Fruit fly (Drosophila melanogaster) whole organism, embryonic: ENCODE results near the gene CG15550.

ENCODE experiments used
- CG11723 ChIP-seq: fragments of 200-800 bp; sonication (Bioruptor generic); optimal IDR thresholded peaks from 2 replicates; lab custom pipeline; 2017; ENCODE audit warnings: missing biosample characterization, mild to moderate bottlenecking, missing genetic modification characterization
- CG31441 ChIP-seq: fragments of 200-800 bp; sonication (Bioruptor generic); IDR thresholded peaks from 2 replicates; pipeline ENCODE4 v1.3.6; 2022; ENCODE audit warnings: missing biosample characterization, missing genetic modification characterization
- CG4617 ChIP-seq: fragments of 200-800 bp; sonication (Bioruptor generic); optimal IDR thresholded peaks from 3 replicates; lab custom pipeline; 2016; ENCODE audit warnings: missing biosample characterization, missing genetic modification characterization, borderline replicate concordance
- CG6689 ChIP-seq: fragments of 200-800 bp; sonication (Bioruptor generic); IDR thresholded peaks from 2 replicates; pipeline ENCODE4 v1.3.6; 2022; ENCODE audit warnings: missing biosample characterization, missing genetic modification characterization
- CHES-1-like ChIP-seq: fragments of 200-800 bp; sonication (Bioruptor generic); optimal IDR thresholded peaks from 2 replicates; lab custom pipeline; 2016; ENCODE audit warnings: missing biosample characterization, missing genetic modification characterization
- D19B ChIP-seq: fragments of 200-800 bp; sonication (Bioruptor generic); optimal IDR thresholded peaks from 2 replicates; lab custom pipeline; 2017; ENCODE audit warnings: missing biosample characterization, mild to moderate bottlenecking, missing genetic modification characterization
- Six4 ChIP-seq: fragments of 200-800 bp; sonication (Bioruptor generic); optimal IDR thresholded peaks from 2 replicates; lab custom pipeline; 2016; ENCODE audit warnings: missing biosample characterization, missing genetic modification characterization
- Sox100B ChIP-seq: fragments of 200-800 bp; sonication (Bioruptor generic); optimal IDR thresholded peaks from 3 replicates; lab custom pipeline; 2018; ENCODE audit warnings: missing biosample characterization, mild to moderate bottlenecking, missing genetic modification characterization
- dan ChIP-seq: fragments of 200-800 bp; sonication (Bioruptor generic); IDR thresholded peaks from 2 replicates; pipeline ENCODE4 v1.3.6; 2022; ENCODE audit warnings: missing biosample characterization, missing genetic modification characterization
- dpn ChIP-seq, 2 experiments: fragments of 200-800 bp; sonication (Bioruptor generic); optimal IDR thresholded peaks; 3 replicates each; lab custom pipeline; 2016; ENCODE audit warnings: missing biosample characterization in 2 of 2, missing genetic modification characterization in 2 of 2
- nau ChIP-seq: fragments of 200-800 bp; sonication (Bioruptor generic); optimal IDR thresholded peaks from 3 replicates; lab custom pipeline; 2017; ENCODE audit warnings: missing biosample characterization, mild to moderate bottlenecking, missing genetic modification characterization, missing genetic modification reagents
- sob ChIP-seq: fragments of 200-800 bp; sonication (Bioruptor generic); IDR thresholded peaks from 2 replicates; pipeline ENCODE4 v1.3.6; 2022; ENCODE audit warnings: missing biosample characterization, missing genetic modification characterization
- trh ChIP-seq: fragments of 200-800 bp; sonication (Bioruptor generic); optimal IDR thresholded peaks from 2 replicates; lab custom pipeline; 2016; ENCODE audit warnings: missing biosample characterization, missing genetic modification characterization
- tup ChIP-seq: fragments of 200-800 bp; sonication (Bioruptor generic); optimal IDR thresholded peaks from 2 replicates; lab custom pipeline; 2016; ENCODE audit warnings: missing biosample characterization, mild to moderate bottlenecking, missing genetic modification characterization, moderate library complexity

DNA sequence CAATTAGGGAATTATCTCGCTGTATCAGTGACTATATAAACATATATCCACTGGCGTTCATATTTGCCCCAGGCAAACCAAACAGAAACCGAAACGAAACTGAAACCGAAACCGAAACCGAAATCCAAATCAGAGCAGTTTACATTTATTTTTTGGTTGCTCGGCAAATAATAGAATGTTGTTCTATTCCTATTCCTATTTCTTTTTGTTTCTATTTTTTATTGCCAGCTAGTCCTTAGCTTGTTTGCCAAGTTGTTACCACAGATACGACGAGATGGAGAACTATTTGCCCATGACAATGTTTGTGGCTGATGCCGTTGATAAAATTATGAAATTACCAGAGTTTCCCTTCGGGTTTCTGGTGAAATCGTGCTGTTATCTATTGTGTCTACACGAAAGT is 18.0 kb downstream of the CG15550 start:
- TF ChIP-seq CG6689 (GFP tag; lab: Robert Waterston, UW), result no peak
- TF ChIP-seq CG11723 (GFP tag; lab: Kevin White, UChicago), result peak; percentile 3
- peak; percentile 16 for TF ChIP-seq nau (GFP tag; lab: Kevin White, UChicago)
- no peak for TF ChIP-seq trh (GFP tag; lab: Kevin White, UChicago)
- no peak for TF ChIP-seq D19B (GFP tag; lab: Kevin White, UChicago)
- no peak for TF ChIP-seq dan (GFP tag; lab: Robert Waterston, UW)
- TF ChIP-seq CG31441 (GFP tag; lab: Robert Waterston, UW), result no peak
- TF ChIP-seq Sox100B, result peak; percentile 38
- TF ChIP-seq tup, result no peak
- TF ChIP-seq dpn (GFP tag; optimal IDR thresholded peaks at IDR 0.05; lab: Kevin White, UChicago), result no peak
- no peak for TF ChIP-seq sob (GFP tag; lab: Robert Waterston, UW)
- no peak for TF ChIP-seq CG4617 (GFP tag; lab: Kevin White, UChicago)
- no peak for TF ChIP-seq CHES-1-like (GFP tag; lab: Kevin White, UChicago)
- TF ChIP-seq Six4 (GFP tag; lab: Kevin White, UChicago), result no peak
